Worm (Caenorhabditis elegans) whole organism, L4 larva: ENCODE data around the gene coa-7.

Experiments
- ZK337.2 ChIP-seq: fragments of 200-800 bp; sonication (Bioruptor generic); IDR thresholded peaks from 2 replicates; pipeline ENCODE4 v1.3.6; 2022; ENCODE audit warnings: missing genetic modification reagents, missing genetic modification characterization, missing compliant biosample characterization
- ama-1 ChIP-seq: fragments of 150-350 bp; optimal IDR thresholded peaks from 2 replicates; lab custom pipeline; 2014; ENCODE audit warnings: inconsistent platforms, mixed read lengths
- ceh-82 ChIP-seq: sonication (generic microtip); optimal IDR thresholded peaks from 2 replicates; lab custom pipeline; 2017; ENCODE audit warnings: missing biosample characterization, missing genetic modification characterization
- egl-27 ChIP-seq: sonication (generic microtip); optimal IDR thresholded peaks from 3 replicates; lab custom pipeline; 2017; ENCODE audit warnings: missing biosample characterization, missing genetic modification reagents, missing genetic modification characterization
- hlh-30 ChIP-seq: sonication (generic microtip); optimal IDR thresholded peaks from 2 replicates; lab custom pipeline; 2017; ENCODE audit warnings: antibody characterized with exemption, mild to moderate bottlenecking, missing genetic modification characterization, missing compliant biosample characterization; ENCODE audit not compliant: insufficient read depth
- lin-13 ChIP-seq: fragments of 150-350 bp; optimal IDR thresholded peaks from 2 replicates; lab custom pipeline; 2014; ENCODE audit warnings: missing biosample characterization, missing genetic modification reagents, missing genetic modification characterization
- lir-3 ChIP-seq: sonication (generic microtip); optimal IDR thresholded peaks from 2 replicates; lab custom pipeline; 2016; ENCODE audit warnings: mild to moderate bottlenecking, missing genetic modification characterization, missing compliant biosample characterization
- madf-5 ChIP-seq, 2 experiments: fragments of 200-800 bp; sonication (Bioruptor generic); IDR thresholded peaks; 2 replicates each; pipeline ENCODE4 v1.3.6; 2022; ENCODE audit warnings: missing compliant biosample characterization in 2 of 2, missing genetic modification characterization in 2 of 2
- mep-1 ChIP-seq: fragments of 150-350 bp; sonication (generic microtip); optimal IDR thresholded peaks from 3 replicates; lab custom pipeline; 2014; ENCODE audit warnings: missing biosample characterization, missing genetic modification characterization
- nhr-76 ChIP-seq: fragments of 150-350 bp; optimal IDR thresholded peaks from 2 replicates; lab custom pipeline; 2014; ENCODE audit warnings: missing biosample characterization, missing genetic modification characterization
- snpc-4 ChIP-seq: fragments of 150-350 bp; optimal IDR thresholded peaks from 2 replicates; lab custom pipeline; 2014; ENCODE audit warnings: missing biosample characterization, missing genetic modification characterization
- spr-3 ChIP-seq: fragments of 200-800 bp; sonication (Bioruptor generic); optimal IDR thresholded peaks from 2 replicates; lab custom pipeline; 2018; ENCODE audit warnings: mild to moderate bottlenecking, missing genetic modification characterization, missing compliant biosample characterization
- unc-62 ChIP-seq, 3 experiments: fragments of 150-350 bp in 1 of 3; sonication (generic microtip); optimal IDR thresholded peaks in 2 of 3; peaks in 1 of 3; 1 replicate in 1 of 3; 2 replicates in 2 of 3; lab custom pipeline; 2014 to 2017; ENCODE audit warnings: missing biosample characterization in 3 of 3, missing genetic modification characterization in 3 of 3, missing genetic modification reagents in 3 of 3, missing genotype in 1 of 3

DNA sequence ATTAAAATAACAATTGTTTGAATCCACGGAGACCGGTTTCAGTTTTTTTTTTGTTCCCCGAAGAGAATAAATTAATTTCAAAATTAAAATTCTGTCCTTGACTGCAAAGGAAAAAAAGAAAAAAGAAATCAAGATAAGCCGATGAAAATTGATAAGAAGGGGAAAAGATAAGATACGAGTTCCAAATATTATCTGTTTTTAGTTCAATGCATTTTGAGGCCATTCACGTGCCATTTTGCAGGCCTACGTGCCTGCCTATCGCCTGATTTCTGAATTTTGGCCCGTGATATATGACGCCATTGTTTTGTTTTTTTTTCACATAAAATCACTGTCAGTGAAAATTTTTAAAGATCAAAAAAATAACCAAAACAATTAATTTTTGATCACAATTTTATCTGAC lies 39.5 kb downstream of the coa-7 start:
- TF ChIP-seq nhr-76 = no peak
- no peak for TF ChIP-seq ama-1 (lab: Kevin White, UChicago)
- no peak for TF ChIP-seq lin-13 (GFP tag; lab: Kevin White, UChicago)
- TF ChIP-seq ceh-82 = no peak
- TF ChIP-seq lir-3 (tag; lab: Kevin White, UChicago) = no peak
- TF ChIP-seq spr-3 (GFP tag; lab: Kevin White, UChicago) = no peak
- TF ChIP-seq egl-27 = no peak
- peak; percentile 78 for TF ChIP-seq hlh-30
- no peak for TF ChIP-seq snpc-4
- no peak for TF ChIP-seq unc-62 (GFP tag; optimal IDR thresholded peaks at IDR 0.05 in 1 of 2; lab: Kevin White, UChicago)
- TF ChIP-seq unc-62 (tag; optimal IDR thresholded peaks at IDR 0.05; lab: Kevin White, UChicago) = no peak
- TF ChIP-seq mep-1 = peak; percentile 24
- no peak for TF ChIP-seq ZK337.2
- no peak for TF ChIP-seq madf-5 (GFP tag; IDR thresholded peaks at IDR 0.05; lab: Robert Waterston, UW)
